Worm (Caenorhabditis elegans): ENCODE data around the gene srg-58.

DNA sequence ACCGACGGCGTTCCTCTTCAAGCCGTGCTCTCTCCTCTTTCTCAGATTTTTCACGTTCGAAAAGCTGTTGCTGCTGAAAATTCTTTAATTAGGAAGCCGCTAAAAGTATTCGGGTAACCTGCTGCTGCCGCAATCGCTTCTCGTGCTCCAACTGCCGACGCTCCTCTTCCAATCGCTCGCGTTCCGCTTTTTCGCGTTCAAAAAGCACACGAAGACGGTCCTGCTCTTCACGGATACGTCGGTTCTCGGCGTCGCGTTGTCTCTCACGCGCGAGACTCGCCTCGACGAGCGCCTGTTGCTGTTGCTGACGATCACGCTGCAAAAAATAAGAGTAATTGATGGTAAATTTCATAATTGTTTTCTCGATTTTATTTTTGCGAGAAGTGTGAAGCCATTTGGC is 41.3 kb upstream of the srg-58 start:
- TF ChIP-seq C04F5.9 (tag; optimal IDR thresholded peaks at IDR 0.05) (no peak), ama-1 (optimal IDR thresholded peaks at IDR 0.05) (no peak), skn-1 (tag; optimal IDR thresholded peaks at IDR 0.05) (no peak), lsy-2 (tag; optimal IDR thresholded peaks at IDR 0.05) (no peak), ztf-11 (tag; optimal IDR thresholded peaks at IDR 0.05) (no peak), egl-27 (tag; optimal IDR thresholded peaks at IDR 0.05) (no peak), nhr-237 (tag; optimal IDR thresholded peaks at IDR 0.05) (no peak), pqm-1 (tag; optimal IDR thresholded peaks at IDR 0.05) (no peak), nhr-28 (tag; optimal IDR thresholded peaks at IDR 0.05) (no peak), fkh-10 (GFP tag; optimal IDR thresholded peaks at IDR 0.05) (no peak), snpc-4 (tag; optimal IDR thresholded peaks at IDR 0.05) (no peak), tbx-2 (tag; optimal IDR thresholded peaks at IDR 0.05) (no peak), elt-3 (tag; optimal IDR thresholded peaks at IDR 0.05) (no peak)

Data from whole organism, L1 larva.